Fruit fly (Drosophila melanogaster) whole organism, wandering third instar larva: Measurements from ENCODE around the gene Cpr67Fb.

Source experiments
- Abd-B ChIP-seq: fragments of >200 bp; optimal IDR thresholded peaks from 2 replicates; lab custom pipeline; 2017; ENCODE audit warnings: missing biosample characterization, missing genetic modification characterization
- CrebA ChIP-seq: fragments of 200-800 bp; sonication (Bioruptor generic); optimal IDR thresholded peaks from 2 replicates; lab custom pipeline; 2016; ENCODE audit warnings: missing biosample characterization, mild to moderate bottlenecking, missing genetic modification characterization, borderline replicate concordance
- Dif ChIP-seq: fragments of 200-275, 200-300 bp; sonication (Bioruptor generic); optimal IDR thresholded peaks from 2 replicates; lab custom pipeline; 2018; ENCODE audit warnings: missing biosample characterization, missing genetic modification characterization; ENCODE audit not compliant: partially characterized antibody
- Hr78 ChIP-seq: fragments of >200 bp; optimal IDR thresholded peaks from 2 replicates; lab custom pipeline; 2017; ENCODE audit warnings: missing biosample characterization, missing genetic modification characterization
- Jra ChIP-seq: sonication (Bioruptor generic); optimal IDR thresholded peaks from 2 replicates; lab custom pipeline; 2016; ENCODE audit warnings: missing biosample characterization, missing genetic modification characterization
- Myc ChIP-seq: fragments of >200 bp; optimal IDR thresholded peaks from 2 replicates; lab custom pipeline; 2017
- N ChIP-seq: fragments of >200 bp; optimal IDR thresholded peaks from 2 replicates; lab custom pipeline; 2018; ENCODE audit warnings: missing biosample characterization, missing external identifiers, missing genetic modification characterization
- br ChIP-seq: fragments of 200-800 bp; sonication (Bioruptor generic); optimal IDR thresholded peaks from 2 replicates; lab custom pipeline; 2016; ENCODE audit warnings: missing biosample characterization, missing genetic modification characterization
- dmrt93B ChIP-seq: fragments of 200-800 bp; sonication (Bioruptor generic); optimal IDR thresholded peaks from 2 replicates; lab custom pipeline; 2018; ENCODE audit warnings: missing biosample characterization, mild to moderate bottlenecking, missing genetic modification characterization
- foxo ChIP-seq, 2 experiments: fragments of 200-800 bp; sonication (Bioruptor generic); optimal IDR thresholded peaks; 2 replicates in 1 of 2; 3 replicates in 1 of 2; lab custom pipeline; 2016 to 2017; ENCODE audit warnings: missing biosample characterization in 2 of 2, missing genetic modification characterization in 2 of 2
- fru ChIP-seq: fragments of 200-800 bp; sonication (Bioruptor generic); optimal IDR thresholded peaks from 3 replicates; lab custom pipeline; 2016; ENCODE audit warnings: missing biosample characterization, mild to moderate bottlenecking, missing genetic modification characterization
- h ChIP-seq: fragments of 200-800 bp; sonication (Bioruptor generic); optimal IDR thresholded peaks from 3 replicates; lab custom pipeline; 2016; ENCODE audit warnings: missing biosample characterization, mild to moderate bottlenecking, missing genetic modification characterization
- lola ChIP-seq: fragments of >200 bp; optimal IDR thresholded peaks from 2 replicates; lab custom pipeline; 2017; ENCODE audit warnings: missing biosample characterization, missing genetic modification characterization
- usp ChIP-seq: fragments of >200 bp; optimal IDR thresholded peaks from 2 replicates; lab custom pipeline; 2017; ENCODE audit warnings: missing biosample characterization, missing genetic modification characterization

dm6 chr3L:10917263-10917662 lies 23.3 kb downstream of the Cpr67Fb start:
- TF ChIP-seq fru (GFP tag; lab: Kevin White, UChicago) (no peak), Hr78 (GFP tag; lab: Kevin White, UChicago) (no peak), br (GFP tag; lab: Kevin White, UChicago) (no peak), h (GFP tag; lab: Kevin White, UChicago) (no peak), Jra (GFP tag; lab: Kevin White, UChicago) (no peak), usp (no peak), dmrt93B (GFP tag; lab: Kevin White, UChicago) (no peak), Dif (GFP tag; lab: Kevin White, UChicago) (no peak), CrebA (GFP tag; lab: Kevin White, UChicago) (no peak), Myc (lab: Kevin White, UChicago) (no peak), N (GFP tag; lab: Kevin White, UChicago) (no peak), Abd-B (GFP tag; lab: Kevin White, UChicago) (no peak), lola (GFP tag; lab: Kevin White, UChicago) (no peak), foxo (GFP tag; optimal IDR thresholded peaks at IDR 0.05; lab: Kevin White, UChicago) (no peak)
